Worm (Caenorhabditis elegans) whole organism, late embryonic: ENCODE results near the gene F21G4.1.

Experiments
- ceh-48 ChIP-seq: sonication (generic microtip); optimal IDR thresholded peaks from 2 replicates; lab custom pipeline; 2016; ENCODE audit warnings: missing genetic modification characterization, inconsistent platforms, missing compliant biosample characterization
- ets-4 ChIP-seq: sonication (generic microtip); optimal IDR thresholded peaks from 2 replicates; lab custom pipeline; 2016; ENCODE audit warnings: missing genetic modification characterization, missing compliant biosample characterization
- hlh-8 ChIP-seq: sonication (generic microtip); optimal IDR thresholded peaks from 2 replicates; lab custom pipeline; 2016; ENCODE audit warnings: missing genotype, missing genetic modification characterization, missing compliant biosample characterization
- lin-11 ChIP-seq: fragments of 200-800 bp; sonication (Bioruptor generic); optimal IDR thresholded peaks from 2 replicates; lab custom pipeline; 2018; ENCODE audit warnings: mild to moderate bottlenecking, missing genetic modification characterization, missing compliant biosample characterization

ce11 chrX:9938537-9938936 is 46.4 kb upstream of the F21G4.1 start, which contains the start of the genes C17G1.5 and C17G1.14:
- TF ChIP-seq hlh-8 (tag; lab: Kevin White, UChicago) (no peak), ets-4 (tag; lab: Kevin White, UChicago) (no peak), ceh-48 (tag; lab: Kevin White, UChicago) (no peak), lin-11 (tag; lab: Kevin White, UChicago) (no peak)
